Worm (Caenorhabditis elegans) whole organism, mixed stage, embryonic: ENCODE measurements around the gene F58E6.5.

ENCODE experiments used
- M03D4.4 ChIP-seq: sonication (generic microtip); optimal IDR thresholded peaks from 2 replicates; lab custom pipeline; 2017; ENCODE audit warnings: mild to moderate bottlenecking, missing genetic modification characterization, missing compliant biosample characterization
- bed-3 ChIP-seq: fragments of 200-800 bp; sonication (Bioruptor generic); optimal IDR thresholded peaks from 3 replicates; lab custom pipeline; 2018; ENCODE audit warnings: mild to moderate bottlenecking, missing genetic modification characterization, moderate library complexity, missing compliant biosample characterization
- blmp-1 ChIP-seq: fragments of 150-350 bp; optimal IDR thresholded peaks from 2 replicates; lab custom pipeline; 2014; ENCODE audit warnings: missing biosample characterization, missing genetic modification characterization
- ceh-43 ChIP-seq: fragments of 200-800 bp; sonication (Bioruptor generic); optimal IDR thresholded peaks from 2 replicates; lab custom pipeline; 2018; ENCODE audit warnings: mild to moderate bottlenecking, missing genetic modification characterization, moderate library complexity, missing compliant biosample characterization
- ceh-83 ChIP-seq: fragments of 200-800 bp; sonication (Bioruptor generic); optimal IDR thresholded peaks from 2 replicates; lab custom pipeline; 2018; ENCODE audit warnings: mild to moderate bottlenecking, missing genetic modification characterization, missing compliant biosample characterization
- ces-1 ChIP-seq: fragments of 150-350 bp; optimal IDR thresholded peaks from 2 replicates; lab custom pipeline; 2014; ENCODE audit warnings: missing biosample characterization, missing genetic modification reagents, missing genetic modification characterization
- drap-1 ChIP-seq: fragments of 200-800 bp; sonication (Bioruptor generic); optimal IDR thresholded peaks from 3 replicates; lab custom pipeline; 2018; ENCODE audit warnings: mild to moderate bottlenecking, missing genetic modification characterization, missing compliant biosample characterization
- elt-3 ChIP-seq: fragments of 150-350 bp; optimal IDR thresholded peaks from 2 replicates; lab custom pipeline; 2014; ENCODE audit warnings: missing biosample characterization, missing genetic modification characterization
- flh-1 ChIP-seq: fragments of 200-800 bp; sonication (Bioruptor generic); optimal IDR thresholded peaks from 2 replicates; lab custom pipeline; 2018; ENCODE audit warnings: mild to moderate bottlenecking, missing genetic modification characterization, moderate library complexity, missing compliant biosample characterization
- ham-2 ChIP-seq: fragments of 200-800 bp; sonication (Bioruptor generic); optimal IDR thresholded peaks from 2 replicates; lab custom pipeline; 2018; ENCODE audit warnings: mild to moderate bottlenecking, missing genetic modification characterization, missing compliant biosample characterization
- hlh-1 ChIP-seq: fragments of 150-350 bp; optimal IDR thresholded peaks from 2 replicates; lab custom pipeline; 2014; ENCODE audit warnings: missing biosample characterization, missing genetic modification reagents, missing genetic modification characterization
- lin-13 ChIP-seq: fragments of 150-350 bp; optimal IDR thresholded peaks from 2 replicates; lab custom pipeline; 2014; ENCODE audit warnings: missing biosample characterization, missing genetic modification characterization
- lin-32 ChIP-seq: fragments of 200-800 bp; sonication (Bioruptor generic); optimal IDR thresholded peaks from 2 replicates; lab custom pipeline; 2018; ENCODE audit warnings: mild to moderate bottlenecking, missing genetic modification characterization, missing compliant biosample characterization
- lsy-2 ChIP-seq: fragments of 150-350 bp; optimal IDR thresholded peaks from 2 replicates; lab custom pipeline; 2014; ENCODE audit warnings: missing biosample characterization, missing genetic modification characterization
- mab-5 ChIP-seq: fragments of 150-350 bp; optimal IDR thresholded peaks from 2 replicates; lab custom pipeline; 2014; ENCODE audit warnings: missing biosample characterization, missing genetic modification characterization
- mep-1 ChIP-seq: fragments of 150-350 bp; optimal IDR thresholded peaks from 2 replicates; lab custom pipeline; 2017; ENCODE audit warnings: missing biosample characterization, missing genetic modification reagents, missing genetic modification characterization, inconsistent platforms
- mls-2 ChIP-seq: sonication (generic microtip); optimal IDR thresholded peaks from 2 replicates; lab custom pipeline; 2016; ENCODE audit warnings: mild to moderate bottlenecking, missing genetic modification characterization, moderate library complexity, missing compliant biosample characterization
- nhr-2 ChIP-seq: fragments of 150-350 bp; optimal IDR thresholded peaks from 2 replicates; lab custom pipeline; 2014; ENCODE audit warnings: missing biosample characterization, missing genetic modification characterization
- nhr-237 ChIP-seq: fragments of 150-350 bp; optimal IDR thresholded peaks from 2 replicates; lab custom pipeline; 2014; ENCODE audit warnings: missing biosample characterization, missing genetic modification characterization
- nhr-28 ChIP-seq: fragments of 150-350 bp; optimal IDR thresholded peaks from 2 replicates; lab custom pipeline; 2014; ENCODE audit warnings: missing biosample characterization, missing genetic modification characterization
- nhr-76 ChIP-seq: sonication (generic microtip); optimal IDR thresholded peaks from 2 replicates; lab custom pipeline; 2017; ENCODE audit warnings: missing biosample characterization, missing genetic modification characterization
- sem-2 ChIP-seq: fragments of 200-800 bp; sonication (Bioruptor generic); optimal IDR thresholded peaks from 2 replicates; lab custom pipeline; 2018; ENCODE audit warnings: mild to moderate bottlenecking, missing genetic modification characterization, missing compliant biosample characterization
- snpc-4 ChIP-seq: fragments of 150-350 bp; optimal IDR thresholded peaks from 2 replicates; lab custom pipeline; 2014; ENCODE audit warnings: missing biosample characterization, missing genetic modification characterization
- sptf-1 ChIP-seq: sonication (generic microtip); optimal IDR thresholded peaks from 2 replicates; lab custom pipeline; 2017; ENCODE audit warnings: mild to moderate bottlenecking, missing genetic modification characterization, moderate library complexity, missing compliant biosample characterization
- tbx-8 ChIP-seq: fragments of 200-800 bp; sonication (Bioruptor generic); optimal IDR thresholded peaks from 2 replicates; lab custom pipeline; 2018; ENCODE audit warnings: mild to moderate bottlenecking, missing genetic modification characterization, moderate library complexity, missing compliant biosample characterization
- unc-120 ChIP-seq: sonication (generic microtip); optimal IDR thresholded peaks from 2 replicates; lab custom pipeline; 2017; ENCODE audit warnings: missing genetic modification characterization, missing compliant biosample characterization; ENCODE audit not compliant: poor library complexity, severe bottlenecking
- unc-39 ChIP-seq: fragments of 150-350 bp; optimal IDR thresholded peaks from 2 replicates; lab custom pipeline; 2014; ENCODE audit warnings: missing biosample characterization, missing genetic modification characterization
- unc-62 ChIP-seq: fragments of 150-350 bp; optimal IDR thresholded peaks from 2 replicates; lab custom pipeline; 2014; ENCODE audit warnings: missing biosample characterization, missing genetic modification reagents, missing genetic modification characterization

Gene F58E6.5

DNA sequence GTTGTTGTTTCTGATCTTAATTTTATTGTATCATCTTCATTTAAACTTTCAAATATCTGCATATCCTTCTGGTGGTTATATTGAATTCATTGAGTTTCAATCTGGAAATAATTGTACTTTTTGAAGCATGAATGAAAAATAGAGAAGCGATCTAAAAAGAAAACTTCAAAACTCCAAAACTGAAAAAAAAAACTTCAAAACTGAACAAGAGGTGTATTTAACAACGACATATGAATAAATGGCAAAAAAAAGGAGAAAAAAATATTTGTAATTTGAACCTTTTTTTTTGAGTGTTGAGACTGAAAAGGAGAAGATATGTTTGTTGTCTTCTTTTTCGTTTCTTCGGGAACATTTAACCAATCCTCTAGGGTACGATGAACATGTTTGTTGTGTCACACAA is 3.5 kb upstream of the F58E6.5 start, which contains the start of gene F58E6.11:
TSS of gene F58E6.11 (minus strand) at position 101 of the 400 bp plus-strand sequence.
- TF ChIP-seq unc-62 = no peak
- no peak for TF ChIP-seq bed-3
- no peak for TF ChIP-seq tbx-8 (GFP tag; lab: Kevin White, UChicago)
- TF ChIP-seq blmp-1 (tag; lab: Kevin White, UChicago) = no peak
- TF ChIP-seq mep-1 (tag; lab: Kevin White, UChicago) = no peak
- no peak for TF ChIP-seq ham-2 (GFP tag; lab: Kevin White, UChicago)
- no peak for TF ChIP-seq hlh-1 (tag; lab: Kevin White, UChicago)

DNA sequence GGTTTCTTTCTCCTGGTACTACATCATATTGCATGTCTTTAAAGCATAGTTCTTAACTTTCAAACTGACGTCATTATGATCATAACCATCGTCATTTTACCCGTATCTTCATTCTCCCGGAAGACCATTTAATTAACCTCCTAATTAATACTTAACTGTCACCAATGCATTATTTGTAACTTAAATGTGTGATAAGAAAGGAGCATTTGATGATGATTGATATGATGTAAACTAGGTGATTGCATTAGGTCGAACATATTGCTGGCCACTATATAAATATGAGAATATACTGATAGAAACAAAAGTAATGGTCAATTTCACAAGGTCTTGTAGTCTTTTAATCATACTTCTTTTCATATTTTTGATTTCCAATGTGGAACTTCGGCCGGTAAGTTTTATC is 1.9 kb upstream of the F58E6.5 start, which contains the start of gene hrg-3:
TSS of gene hrg-3 (plus strand) at position 227 of the 400 bp plus-strand sequence.
- TF ChIP-seq lsy-2 (no peak), elt-3 (no peak), unc-120 (tag; lab: Kevin White, UChicago) (no peak), ceh-43 (no peak), lin-32 (GFP tag; lab: Kevin White, UChicago) (no peak), unc-39 (tag; lab: Kevin White, UChicago) (no peak), sem-2 (GFP tag; lab: Kevin White, UChicago) (no peak), mep-1 (tag; lab: Kevin White, UChicago) (no peak), sptf-1 (tag; lab: Kevin White, UChicago) (no peak), bed-3 (no peak)

DNA sequence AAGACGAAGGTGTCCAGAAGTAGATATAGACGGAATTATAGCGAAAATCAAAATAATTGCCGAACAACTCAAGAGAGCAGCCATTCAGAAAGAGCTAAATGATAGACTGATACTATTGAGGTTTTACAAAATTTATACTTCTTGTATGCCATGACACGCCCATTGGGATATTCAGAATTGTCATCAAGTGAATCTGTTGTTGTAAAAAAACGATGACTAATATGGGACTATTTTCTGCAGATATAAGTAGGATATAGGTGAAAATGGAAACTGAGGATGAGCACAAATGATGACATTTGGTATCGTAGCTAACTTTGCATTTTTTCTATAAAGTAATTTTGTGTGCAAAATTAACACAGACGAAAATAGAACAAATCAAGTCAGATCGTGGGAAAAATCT is 1.4 kb upstream of the F58E6.5 start, which contains the start of gene F58E6.8:
TSS of gene F58E6.8 (minus strand) at position 101 of the 400 bp plus-strand sequence.
- TF ChIP-seq mls-2 (tag; lab: Kevin White, UChicago) (no peak), lin-13 (tag; lab: Kevin White, UChicago) (no peak), flh-1 (GFP tag; lab: Kevin White, UChicago) (no peak), unc-62 (no peak), ham-2 (GFP tag; lab: Kevin White, UChicago) (no peak), M03D4.4 (tag; lab: Kevin White, UChicago) (no peak), drap-1 (GFP tag; lab: Kevin White, UChicago) (no peak), unc-39 (tag; lab: Kevin White, UChicago) (no peak)

DNA sequence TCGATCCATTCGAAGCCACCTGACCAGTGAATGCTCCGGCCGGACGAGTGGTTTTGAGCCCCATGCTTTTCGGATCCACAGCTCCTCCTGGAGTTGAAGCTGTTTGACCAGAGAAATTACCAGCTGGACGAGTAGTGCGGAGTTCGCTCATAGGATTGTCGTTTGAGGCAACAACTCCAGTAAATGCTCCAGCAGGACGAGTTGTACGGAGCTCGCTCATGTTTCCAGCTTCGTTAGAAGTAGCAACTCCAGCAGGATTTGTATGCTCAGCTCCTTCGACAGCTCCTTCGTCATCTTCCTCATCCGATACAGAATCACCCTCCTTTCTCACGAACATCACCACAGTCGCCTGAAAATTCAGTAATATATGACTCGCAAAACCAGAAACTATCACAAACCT is 805 bp downstream of the F58E6.5 start:
- TF ChIP-seq elt-3 = no peak
- TF ChIP-seq tbx-8 (GFP tag; lab: Kevin White, UChicago) = no peak
- no peak for TF ChIP-seq mep-1 (tag; lab: Kevin White, UChicago)
- TF ChIP-seq lin-13 (tag; lab: Kevin White, UChicago) = no peak
- no peak for TF ChIP-seq bed-3
- no peak for TF ChIP-seq ceh-83 (GFP tag; lab: Kevin White, UChicago)
- no peak for TF ChIP-seq ham-2 (GFP tag; lab: Kevin White, UChicago)
- TF ChIP-seq nhr-28 (tag; lab: Kevin White, UChicago) = no peak
- TF ChIP-seq sptf-1 (tag; lab: Kevin White, UChicago) = no peak
- TF ChIP-seq lin-32 (GFP tag; lab: Kevin White, UChicago) = no peak
- TF ChIP-seq nhr-2 (tag; lab: Kevin White, UChicago) = no peak
- TF ChIP-seq unc-120 (tag; lab: Kevin White, UChicago) = no peak
- no peak for TF ChIP-seq nhr-237 (tag; lab: Kevin White, UChicago)
- TF ChIP-seq drap-1 (GFP tag; lab: Kevin White, UChicago) = no peak
- no peak for TF ChIP-seq snpc-4 (tag; lab: Kevin White, UChicago)
- no peak for TF ChIP-seq unc-39 (tag; lab: Kevin White, UChicago)
- no peak for TF ChIP-seq hlh-1 (tag; lab: Kevin White, UChicago)

DNA sequence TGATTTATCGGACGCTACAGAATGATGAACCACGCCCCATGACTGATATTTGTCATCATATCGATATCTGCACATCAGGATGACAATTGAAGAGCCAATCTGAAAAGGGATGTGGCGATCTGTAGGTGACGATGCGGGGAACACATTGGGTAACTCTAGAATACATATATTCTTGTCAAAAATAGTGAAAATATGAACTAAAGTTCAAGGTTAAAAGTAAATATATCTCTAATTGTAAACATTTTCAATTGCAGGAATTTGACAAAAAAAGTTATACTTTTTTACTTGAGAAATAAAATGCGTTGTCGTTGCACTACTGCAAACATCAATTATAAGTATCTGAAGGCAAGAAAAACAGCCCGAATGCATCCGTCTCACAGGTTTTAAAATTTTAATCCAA is 1.4 kb downstream of the F58E6.5 start, which contains the start of gene F58E6.6:
TSS of gene F58E6.6 (minus strand) at position 101 of the 400 bp plus-strand sequence.
- TF ChIP-seq M03D4.4 (tag; lab: Kevin White, UChicago) (no peak), lin-32 (GFP tag; lab: Kevin White, UChicago) (no peak), nhr-76 (tag; lab: Kevin White, UChicago) (no peak), ham-2 (GFP tag; lab: Kevin White, UChicago) (no peak), mls-2 (tag; lab: Kevin White, UChicago) (no peak), blmp-1 (tag; lab: Kevin White, UChicago) (no peak), lin-13 (tag; lab: Kevin White, UChicago) (no peak), unc-120 (tag; lab: Kevin White, UChicago) (no peak), ces-1 (GFP tag; lab: Kevin White, UChicago) (no peak), unc-39 (tag; lab: Kevin White, UChicago) (no peak), mab-5 (tag; lab: Kevin White, UChicago) (no peak), flh-1 (GFP tag; lab: Kevin White, UChicago) (no peak), lsy-2 (no peak)
- TF ChIP-seq, all 35 proteins: peak for 0
